Worm (Caenorhabditis elegans) whole organism, late embryonic: ENCODE measurements around the gene doxa-1.

Experiments
- T23F11.4 ChIP-seq: fragments of 200-800 bp; sonication (Bioruptor generic); optimal IDR thresholded peaks from 2 replicates; lab custom pipeline; 2018; ENCODE audit warnings: mild to moderate bottlenecking, missing genetic modification characterization, missing compliant biosample characterization
- ama-1 ChIP-seq: fragments of 150-350 bp; optimal IDR thresholded peaks from 2 replicates; lab custom pipeline; 2014
- ceh-30 ChIP-seq: fragments of 150-350 bp; optimal IDR thresholded peaks from 2 replicates; lab custom pipeline; 2014; ENCODE audit warnings: missing biosample characterization, missing genetic modification characterization
- fkh-10 ChIP-seq: fragments of 150-350 bp; optimal IDR thresholded peaks from 2 replicates; lab custom pipeline; 2014; ENCODE audit warnings: missing biosample characterization, missing genetic modification reagents, missing genetic modification characterization
- fkh-6 ChIP-seq: sonication (generic microtip); optimal IDR thresholded peaks from 2 replicates; lab custom pipeline; 2016; ENCODE audit warnings: missing genetic modification characterization, missing compliant biosample characterization
- hlh-30 ChIP-seq: sonication (generic microtip); optimal IDR thresholded peaks from 2 replicates; lab custom pipeline; 2017; ENCODE audit warnings: antibody characterized with exemption, missing genetic modification characterization, missing compliant biosample characterization; ENCODE audit not compliant: insufficient read depth
- lim-6 ChIP-seq: sonication (generic microtip); optimal IDR thresholded peaks from 2 replicates; lab custom pipeline; 2016; ENCODE audit warnings: missing genetic modification characterization, missing compliant biosample characterization
- nhr-11 ChIP-seq: fragments of 150-350 bp; optimal IDR thresholded peaks from 2 replicates; lab custom pipeline; 2014; ENCODE audit warnings: missing biosample characterization, missing genetic modification characterization
- pha-4 ChIP-seq: fragments of 150-350 bp; optimal IDR thresholded peaks from 2 replicates; lab custom pipeline; 2018; ENCODE audit warnings: missing biosample characterization, missing genetic modification reagents, missing genetic modification characterization
- rnt-1 ChIP-seq: sonication (generic microtip); optimal IDR thresholded peaks from 2 replicates; lab custom pipeline; 2016; ENCODE audit warnings: missing genetic modification characterization, missing compliant biosample characterization
- unc-86 ChIP-seq: sonication (generic microtip); optimal IDR thresholded peaks from 2 replicates; lab custom pipeline; 2016; ENCODE audit warnings: missing genetic modification characterization, missing compliant biosample characterization

- TF ChIP-seq ama-1 (lab: Kevin White, UChicago) (no peak), unc-86 (tag; lab: Kevin White, UChicago) (no peak), T23F11.4 (GFP tag; lab: Kevin White, UChicago) (no peak), hlh-30 (tag; lab: Kevin White, UChicago) (no peak), nhr-11 (tag; lab: Kevin White, UChicago) (no peak), lim-6 (tag; lab: Kevin White, UChicago) (no peak), ceh-30 (tag; lab: Kevin White, UChicago) (no peak), rnt-1 (tag; lab: Kevin White, UChicago) (no peak), fkh-10 (no peak), pha-4 (tag; lab: Kevin White, UChicago) (no peak), fkh-6 (tag; lab: Kevin White, UChicago) (no peak)
Measured at ce11 chrIII:8594088-8594487, 13.2 kb downstream of the doxa-1 start.
